Fruit fly (Drosophila melanogaster) Kc167 (cell line): ENCODE data around the gene cyst.

Experiments used
- Myc ChIP-seq: fragments of >200 bp; optimal IDR thresholded peaks from 2 replicates; lab custom pipeline; 2017; ENCODE audit warnings: missing external identifiers
- h ChIP-seq: fragments of >200 bp; optimal IDR thresholded peaks from 3 replicates; lab custom pipeline; 2018; ENCODE audit warnings: missing external identifiers
- insv ChIP-seq: fragments of >200 bp; optimal IDR thresholded peaks from 3 replicates; lab custom pipeline; 2018; ENCODE audit warnings: missing external identifiers
- psq ChIP-seq: fragments of >200 bp; optimal IDR thresholded peaks from 2 replicates; lab custom pipeline; 2017; ENCODE audit warnings: missing external identifiers
- ttk ChIP-seq: sonication (Bioruptor generic); optimal IDR thresholded peaks from 2 replicates; lab custom pipeline; 2017; ENCODE audit warnings: missing external identifiers

dm6 chr2L:19473397-19474009 lies 35.1 kb downstream of the cyst start:
- TF ChIP-seq h (lab: Kevin White, UChicago), result no peak
- TF ChIP-seq ttk, result no peak
- TF ChIP-seq Myc (lab: Kevin White, UChicago), result no peak
- no peak for TF ChIP-seq psq (lab: Kevin White, UChicago)
- no peak for TF ChIP-seq insv (lab: Kevin White, UChicago)
